Worm (Caenorhabditis elegans) whole organism, L2 larva: Measurements from ENCODE around the gene Y45F10D.6.

ENCODE experiments used
- F13H6.1 ChIP-seq: sonication (generic microtip); optimal IDR thresholded peaks from 2 replicates; lab custom pipeline; 2016; ENCODE audit warnings: missing genetic modification characterization, missing compliant biosample characterization
- R02D3.7 ChIP-seq: fragments of 150-350 bp; optimal IDR thresholded peaks from 2 replicates; lab custom pipeline; 2014; ENCODE audit warnings: missing biosample characterization, missing genetic modification characterization
- Y55F3AM.14 ChIP-seq: fragments of 200-800 bp; sonication (Bioruptor generic); optimal IDR thresholded peaks from 2 replicates; lab custom pipeline; 2018; ENCODE audit warnings: mild to moderate bottlenecking, missing genetic modification characterization, missing compliant biosample characterization
- ZK546.5 ChIP-seq: sonication (generic microtip); optimal IDR thresholded peaks from 2 replicates; lab custom pipeline; 2017; ENCODE audit warnings: missing biosample characterization, missing genetic modification characterization
- alr-1 ChIP-seq: fragments of 150-350 bp; optimal IDR thresholded peaks from 2 replicates; lab custom pipeline; 2014; ENCODE audit warnings: missing biosample characterization, missing genetic modification characterization
- aly-2 ChIP-seq: fragments of 150-350 bp; optimal IDR thresholded peaks from 2 replicates; lab custom pipeline; 2014; ENCODE audit warnings: missing biosample characterization, missing genetic modification characterization
- ama-1 ChIP-seq: fragments of 150-350 bp; optimal IDR thresholded peaks from 2 replicates; lab custom pipeline; 2018; ENCODE audit warnings: inconsistent platforms
- blmp-1 ChIP-seq: sonication (generic microtip); optimal IDR thresholded peaks from 2 replicates; lab custom pipeline; 2017; ENCODE audit warnings: missing genetic modification characterization, mild to moderate bottlenecking, missing compliant biosample characterization, antibody characterized with exemption, moderate library complexity; ENCODE audit not compliant: insufficient read depth
- ceh-16 ChIP-seq: fragments of 150-350 bp; optimal IDR thresholded peaks from 2 replicates; lab custom pipeline; 2014; ENCODE audit warnings: missing biosample characterization, missing genetic modification characterization
- ceh-82 ChIP-seq: fragments of 150-350 bp; optimal IDR thresholded peaks from 2 replicates; lab custom pipeline; 2014; ENCODE audit warnings: missing biosample characterization, missing genetic modification characterization
- crh-2 ChIP-seq: sonication (generic microtip); optimal IDR thresholded peaks from 2 replicates; lab custom pipeline; 2017; ENCODE audit warnings: missing biosample characterization, missing genetic modification characterization
- dmd-4 ChIP-seq: sonication (generic microtip); optimal IDR thresholded peaks from 2 replicates; lab custom pipeline; 2017; ENCODE audit warnings: missing biosample characterization, missing genetic modification characterization
- egl-27 ChIP-seq: sonication (generic microtip); optimal IDR thresholded peaks from 3 replicates; lab custom pipeline; 2017; ENCODE audit warnings: missing biosample characterization, missing genetic modification reagents, missing genetic modification characterization
- lin-11 ChIP-seq: fragments of 150-350 bp; sonication (generic microtip); optimal IDR thresholded peaks from 2 replicates; lab custom pipeline; 2014; ENCODE audit warnings: missing biosample characterization, missing genetic modification characterization, inconsistent platforms, mixed read lengths
- lin-13 ChIP-seq: fragments of 150-350 bp; optimal IDR thresholded peaks from 2 replicates; lab custom pipeline; 2014; ENCODE audit warnings: missing biosample characterization, missing genetic modification reagents, missing genetic modification characterization
- lin-39 ChIP-seq: fragments of 150-350 bp; optimal IDR thresholded peaks from 2 replicates; lab custom pipeline; 2014; ENCODE audit warnings: missing biosample characterization, missing genetic modification reagents, missing genetic modification characterization
- lsy-2 ChIP-seq, 2 experiments: fragments of 150-350 bp in 1 of 2; sonication (generic microtip) in 1 of 2; optimal IDR thresholded peaks; 2 replicates each; lab custom pipeline; 2014 to 2017; ENCODE audit warnings: missing biosample characterization in 2 of 2, missing genetic modification characterization in 2 of 2
- mab-5 ChIP-seq: fragments of 150-350 bp; optimal IDR thresholded peaks from 2 replicates; lab custom pipeline; 2014; ENCODE audit warnings: missing biosample characterization, missing genetic modification characterization
- nhr-10 ChIP-seq: sonication (generic microtip); optimal IDR thresholded peaks from 2 replicates; lab custom pipeline; 2017; ENCODE audit warnings: missing biosample characterization, missing genetic modification characterization
- nhr-11 ChIP-seq: fragments of 150-350 bp; optimal IDR thresholded peaks from 2 replicates; lab custom pipeline; 2014; ENCODE audit warnings: missing biosample characterization, missing genetic modification characterization
- nhr-129 ChIP-seq: fragments of 150-350 bp; optimal IDR thresholded peaks from 2 replicates; lab custom pipeline; 2014; ENCODE audit warnings: missing biosample characterization, missing genetic modification characterization
- nhr-21 ChIP-seq: fragments of 150-350 bp; optimal IDR thresholded peaks from 2 replicates; lab custom pipeline; 2014; ENCODE audit warnings: missing biosample characterization, missing genetic modification characterization
- nhr-6 ChIP-seq: fragments of 150-350 bp; optimal IDR thresholded peaks from 2 replicates; lab custom pipeline; 2014; ENCODE audit warnings: missing biosample characterization, missing genetic modification characterization
- nhr-77 ChIP-seq: fragments of 150-350 bp; optimal IDR thresholded peaks from 2 replicates; lab custom pipeline; 2014; ENCODE audit warnings: missing biosample characterization, missing genetic modification characterization
- peb-1 ChIP-seq: fragments of 150-350 bp; optimal IDR thresholded peaks from 2 replicates; lab custom pipeline; 2014; ENCODE audit warnings: missing biosample characterization, missing genetic modification characterization
- snpc-4 ChIP-seq: fragments of 150-350 bp; optimal IDR thresholded peaks from 2 replicates; lab custom pipeline; 2014; ENCODE audit warnings: missing biosample characterization, missing genetic modification characterization
- unc-39 ChIP-seq: fragments of 150-350 bp; optimal IDR thresholded peaks from 2 replicates; lab custom pipeline; 2014; ENCODE audit warnings: missing biosample characterization, missing genetic modification characterization
- unc-55 ChIP-seq: fragments of 150-350 bp; sonication (generic microtip); optimal IDR thresholded peaks from 3 replicates; lab custom pipeline; 2014; ENCODE audit warnings: missing biosample characterization, missing genetic modification reagents, missing genetic modification characterization
- ztf-1 ChIP-seq: fragments of 200-800 bp; sonication (Bioruptor generic); conservative IDR thresholded peaks from 2 replicates; pipeline ENCODE4 v1.3.6; 2022; ENCODE audit warnings: missing genetic modification characterization, missing compliant biosample characterization
- ztf-11 ChIP-seq: sonication (generic microtip); optimal IDR thresholded peaks from 2 replicates; lab custom pipeline; 2017; ENCODE audit warnings: missing biosample characterization, missing genetic modification characterization
- ztf-4 ChIP-seq: fragments of 150-350 bp; optimal IDR thresholded peaks from 2 replicates; lab custom pipeline; 2014; ENCODE audit warnings: missing biosample characterization, missing genetic modification characterization

Gene Y45F10D.6

ce11 chrIV:13797859-13798374, at the start of gene Y45F10D.6:
Y45F10D.6 (minus strand) TSS chrIV:13797909.
- TF ChIP-seq alr-1 (tag; lab: Kevin White, UChicago) = no peak
- TF ChIP-seq ztf-4 (tag; lab: Kevin White, UChicago) = no peak
- TF ChIP-seq nhr-77 (tag; lab: Kevin White, UChicago) = no peak
- TF ChIP-seq dmd-4 (tag; lab: Kevin White, UChicago) = no peak
- no peak for TF ChIP-seq nhr-6 (tag; lab: Kevin White, UChicago)
- no peak for TF ChIP-seq unc-55 (GFP tag; lab: Kevin White, UChicago)
- TF ChIP-seq, all 48 proteins: peak for 0

ce11 chrIV:13838296-13838695, 40.6 kb upstream of the Y45F10D.6 start:
- no peak for TF ChIP-seq unc-39 (tag; lab: Kevin White, UChicago)
- TF ChIP-seq ztf-11 (tag; lab: Kevin White, UChicago) = no peak
- TF ChIP-seq lsy-2 (tag; optimal IDR thresholded peaks at IDR 0.05; lab: Kevin White, UChicago) = no peak
- TF ChIP-seq nhr-129 (tag; lab: Kevin White, UChicago) = no peak
- no peak for TF ChIP-seq nhr-10 (tag; lab: Kevin White, UChicago)
- TF ChIP-seq nhr-21 (tag; lab: Kevin White, UChicago) = no peak
- TF ChIP-seq lin-13 (GFP tag; lab: Kevin White, UChicago) = no peak
- TF ChIP-seq nhr-11 = no peak
- no peak for TF ChIP-seq lin-39 (tag; lab: Kevin White, UChicago)
- no peak for TF ChIP-seq alr-1 (tag; lab: Kevin White, UChicago)
- TF ChIP-seq ama-1 (lab: Kevin White, UChicago) = no peak

- no peak for TF ChIP-seq ceh-16
- no peak for TF ChIP-seq lin-11 (tag; lab: Kevin White, UChicago)
- TF ChIP-seq egl-27 (tag; lab: Kevin White, UChicago) = no peak
- TF ChIP-seq ztf-11 (tag; lab: Kevin White, UChicago) = no peak
- no peak for TF ChIP-seq unc-55 (GFP tag; lab: Kevin White, UChicago)
- no peak for TF ChIP-seq F13H6.1 (tag; lab: Kevin White, UChicago)
- no peak for TF ChIP-seq alr-1 (tag; lab: Kevin White, UChicago)
- TF ChIP-seq mab-5 = no peak
Observed at ce11 chrIV:13836290-13836689, 38.6 kb upstream of the Y45F10D.6 start, which contains the start of gene H08M01.1. H08M01.1 (minus strand) TSS chrIV:13836390.

- TF ChIP-seq lsy-2 (tag; optimal IDR thresholded peaks at IDR 0.05; lab: Kevin White, UChicago) = no peak
- TF ChIP-seq F13H6.1 (tag; lab: Kevin White, UChicago) = no peak
- no peak for TF ChIP-seq snpc-4
- TF ChIP-seq ztf-1 (GFP tag; lab: Robert Waterston, UW) = no peak
- no peak for TF ChIP-seq crh-2 (tag; lab: Kevin White, UChicago)
- TF ChIP-seq ZK546.5 (tag; lab: Kevin White, UChicago) = no peak
- no peak for TF ChIP-seq peb-1 (tag; lab: Kevin White, UChicago)
- no peak for TF ChIP-seq blmp-1 (tag; lab: Kevin White, UChicago)
- TF ChIP-seq ama-1 (lab: Kevin White, UChicago) = no peak
- TF ChIP-seq aly-2 = no peak
- TF ChIP-seq, all 48 proteins: peak for 0
Observed at ce11 chrIV:13834394-13835129, 36.9 kb upstream of the Y45F10D.6 start.

- TF ChIP-seq blmp-1 (tag; lab: Kevin White, UChicago) (no peak), crh-2 (tag; lab: Kevin White, UChicago) (no peak), Y55F3AM.14 (no peak), R02D3.7 (no peak), ceh-16 (no peak), ceh-82 (tag; lab: Kevin White, UChicago) (no peak), ZK546.5 (tag; lab: Kevin White, UChicago) (no peak), aly-2 (no peak)
Observed at ce11 chrIV:13827586-13827985, 29.9 kb upstream of the Y45F10D.6 start, which contains the start of gene rga-5. rga-5 (plus strand) TSS chrIV:13827886.
